Worm (Caenorhabditis elegans) whole organism, L4 larva: ENCODE measurements around the gene fip-4.

ENCODE experiments used
- lin-13 ChIP-seq: fragments of 150-350 bp; optimal IDR thresholded peaks from 2 replicates; lab custom pipeline; 2014; ENCODE audit warnings: missing biosample characterization, missing genetic modification reagents, missing genetic modification characterization
- tra-1 ChIP-seq: fragments of 200-800 bp; sonication (Bioruptor generic); IDR thresholded peaks from 2 replicates; pipeline ENCODE4 v1.3.6; 2022; ENCODE audit warnings: missing genetic modification reagents, missing genetic modification characterization, missing compliant biosample characterization

ce11 chrV:8641266-8641665, 30.2 kb upstream of the fip-4 start, which contains the start of gene F28A12.3:
- TF ChIP-seq tra-1 (GFP tag; lab: Robert Waterston, UW) (no peak), lin-13 (no peak)
